Fruit fly (Drosophila melanogaster) whole organism, wandering third instar larva: Measurements from ENCODE around the gene CG13461.
A peak's percentile ranks its signal among the peaks of the same experiment; 100 is the strongest.

Experiments
- Abd-B ChIP-seq: fragments of >200 bp; optimal IDR thresholded peaks from 2 replicates; lab custom pipeline; 2017; ENCODE audit warnings: missing biosample characterization, missing genetic modification characterization
- CG9705 ChIP-seq: fragments of 200-800 bp; sonication (Bioruptor generic); optimal IDR thresholded peaks from 2 replicates; lab custom pipeline; 2018; ENCODE audit warnings: missing biosample characterization, mild to moderate bottlenecking, missing genetic modification characterization
- CrebA ChIP-seq: fragments of 200-800 bp; sonication (Bioruptor generic); optimal IDR thresholded peaks from 2 replicates; lab custom pipeline; 2016; ENCODE audit warnings: missing biosample characterization, mild to moderate bottlenecking, missing genetic modification characterization, borderline replicate concordance
- Dif ChIP-seq: fragments of 200-275, 200-300 bp; sonication (Bioruptor generic); optimal IDR thresholded peaks from 2 replicates; lab custom pipeline; 2018; ENCODE audit warnings: missing biosample characterization, missing genetic modification characterization; ENCODE audit not compliant: partially characterized antibody
- GATAd ChIP-seq: sonication (Bioruptor generic); optimal IDR thresholded peaks from 2 replicates; lab custom pipeline; 2016; ENCODE audit warnings: missing biosample characterization, missing genetic modification characterization
- HLH106 ChIP-seq: fragments of 200-800 bp; optimal IDR thresholded peaks from 3 replicates; lab custom pipeline; 2019; ENCODE audit warnings: missing biosample characterization, mild to moderate bottlenecking, missing genetic modification characterization, moderate library complexity
- Hnf4 ChIP-seq: fragments of 200-800 bp; sonication (Bioruptor generic); optimal IDR thresholded peaks from 2 replicates; lab custom pipeline; 2016; ENCODE audit warnings: missing biosample characterization, mild to moderate bottlenecking, missing genetic modification characterization
- Hr78 ChIP-seq: fragments of >200 bp; optimal IDR thresholded peaks from 2 replicates; lab custom pipeline; 2017; ENCODE audit warnings: missing biosample characterization, missing genetic modification characterization
- Hr83 ChIP-seq: fragments of 200-300 bp; sonication (Bioruptor generic); optimal IDR thresholded peaks from 2 replicates; lab custom pipeline; 2016; ENCODE audit warnings: missing biosample characterization, mild to moderate bottlenecking, missing genetic modification characterization, moderate library complexity; ENCODE audit not compliant: poor library complexity, severe bottlenecking
- Jra ChIP-seq: sonication (Bioruptor generic); optimal IDR thresholded peaks from 2 replicates; lab custom pipeline; 2016; ENCODE audit warnings: missing biosample characterization, missing genetic modification characterization
- Myc ChIP-seq: fragments of >200 bp; optimal IDR thresholded peaks from 2 replicates; lab custom pipeline; 2017
- N ChIP-seq: fragments of >200 bp; optimal IDR thresholded peaks from 2 replicates; lab custom pipeline; 2018; ENCODE audit warnings: missing biosample characterization, missing external identifiers, missing genetic modification characterization
- OdsH ChIP-seq: fragments of 200-800 bp; sonication (Bioruptor generic); optimal IDR thresholded peaks from 2 replicates; lab custom pipeline; 2016; ENCODE audit warnings: missing biosample characterization, mild to moderate bottlenecking, missing genetic modification characterization
- Rel ChIP-seq, 2 experiments: fragments of 200-800 bp; sonication (Bioruptor generic) in 1 of 2; optimal IDR thresholded peaks; 2 replicates in 1 of 2; 3 replicates in 1 of 2; lab custom pipeline; 2016 to 2019; ENCODE audit warnings: mild to moderate bottlenecking in 2 of 2, missing biosample characterization in 2 of 2, missing genetic modification characterization in 2 of 2, moderate library complexity in 1 of 2
- Sp1 ChIP-seq: fragments of 200-800 bp; sonication (Bioruptor generic); optimal IDR thresholded peaks from 3 replicates; lab custom pipeline; 2019; ENCODE audit warnings: missing biosample characterization, mild to moderate bottlenecking, missing genetic modification characterization, moderate library complexity
- Vsx2 ChIP-seq: fragments of 200-300, 225-300 bp; sonication (Bioruptor generic); optimal IDR thresholded peaks from 2 replicates; lab custom pipeline; 2018; ENCODE audit warnings: missing biosample characterization, missing genetic modification characterization; ENCODE audit not compliant: partially characterized antibody
- br ChIP-seq: fragments of 200-800 bp; sonication (Bioruptor generic); optimal IDR thresholded peaks from 2 replicates; lab custom pipeline; 2016; ENCODE audit warnings: missing biosample characterization, missing genetic modification characterization
- brk ChIP-seq: fragments of 200-800 bp; sonication (Bioruptor generic); optimal IDR thresholded peaks from 2 replicates; lab custom pipeline; 2016; ENCODE audit warnings: missing biosample characterization, mild to moderate bottlenecking, missing genetic modification characterization
- dmrt93B ChIP-seq: fragments of 200-800 bp; sonication (Bioruptor generic); optimal IDR thresholded peaks from 2 replicates; lab custom pipeline; 2018; ENCODE audit warnings: missing biosample characterization, mild to moderate bottlenecking, missing genetic modification characterization
- foxo ChIP-seq, 2 experiments: fragments of 200-800 bp; sonication (Bioruptor generic); optimal IDR thresholded peaks; 2 replicates in 1 of 2; 3 replicates in 1 of 2; lab custom pipeline; 2016 to 2017; ENCODE audit warnings: missing biosample characterization in 2 of 2, missing genetic modification characterization in 2 of 2
- fru ChIP-seq: fragments of 200-800 bp; sonication (Bioruptor generic); optimal IDR thresholded peaks from 3 replicates; lab custom pipeline; 2016; ENCODE audit warnings: missing biosample characterization, mild to moderate bottlenecking, missing genetic modification characterization
- h ChIP-seq: fragments of 200-800 bp; sonication (Bioruptor generic); optimal IDR thresholded peaks from 3 replicates; lab custom pipeline; 2016; ENCODE audit warnings: missing biosample characterization, mild to moderate bottlenecking, missing genetic modification characterization
- jim ChIP-seq: fragments of 175-275, 200-325 bp; sonication (Bioruptor generic); optimal IDR thresholded peaks from 2 replicates; lab custom pipeline; 2016; ENCODE audit warnings: missing biosample characterization, mild to moderate bottlenecking, missing genetic modification characterization
- lola ChIP-seq: fragments of >200 bp; optimal IDR thresholded peaks from 2 replicates; lab custom pipeline; 2017; ENCODE audit warnings: missing biosample characterization, missing genetic modification characterization
- psq ChIP-seq: fragments of 200-800 bp; sonication (Bioruptor generic); optimal IDR thresholded peaks from 3 replicates; lab custom pipeline; 2017; ENCODE audit warnings: missing biosample characterization, mild to moderate bottlenecking, missing genetic modification characterization, moderate library complexity
- rgr ChIP-seq: fragments of 200-800 bp; sonication (Bioruptor generic); optimal IDR thresholded peaks from 3 replicates; lab custom pipeline; 2016; ENCODE audit warnings: missing biosample characterization, mild to moderate bottlenecking, missing genetic modification characterization
- sage ChIP-seq: fragments of 200-800 bp; sonication (Bioruptor generic); optimal IDR thresholded peaks from 2 replicates; lab custom pipeline; 2016; ENCODE audit warnings: missing biosample characterization, mild to moderate bottlenecking, missing genetic modification characterization
- tai ChIP-seq: sonication (Bioruptor generic); optimal IDR thresholded peaks from 2 replicates; lab custom pipeline; 2016; ENCODE audit warnings: missing biosample characterization, missing genetic modification characterization
- woc ChIP-seq: sonication (Bioruptor generic); optimal IDR thresholded peaks from 2 replicates; lab custom pipeline; 2016; ENCODE audit warnings: missing biosample characterization, mild to moderate bottlenecking, missing genetic modification characterization

Gene CG13461

dm6 chr3L:15099541-15099940, 47.3 kb upstream of the CG13461 start:
- no peak for TF ChIP-seq psq (GFP tag; lab: Kevin White, UChicago)
- TF ChIP-seq Rel (GFP tag; optimal IDR thresholded peaks at IDR 0.05; lab: Kevin White, UChicago): no peak
- TF ChIP-seq Rel (tag; optimal IDR thresholded peaks at IDR 0.05; lab: Kevin White, UChicago): peak; percentile 97

- peak; percentile 55 for TF ChIP-seq OdsH (GFP tag; lab: Kevin White, UChicago)
- no peak for TF ChIP-seq lola (GFP tag; lab: Kevin White, UChicago)
- peak; percentile 14 for TF ChIP-seq br (GFP tag; lab: Kevin White, UChicago)
- peak; percentile 35 for TF ChIP-seq Dif (GFP tag; lab: Kevin White, UChicago)
- peak; percentile 48 for TF ChIP-seq dmrt93B (GFP tag; lab: Kevin White, UChicago)
- no peak for TF ChIP-seq Abd-B
- no peak for TF ChIP-seq Myc (lab: Kevin White, UChicago)
- TF ChIP-seq Hr78 (GFP tag; lab: Kevin White, UChicago): no peak
- TF ChIP-seq rgr: peak; percentile 54
- peak in 1 of 2 experiments; percentile 78 for TF ChIP-seq foxo (GFP tag; optimal IDR thresholded peaks at IDR 0.05; lab: Kevin White, UChicago)
- TF ChIP-seq Sp1 (GFP tag; lab: Kevin White, UChicago): peak; percentile 65
- TF ChIP-seq Hr83 (GFP tag; lab: Kevin White, UChicago): no peak
- peak; percentile 84 for TF ChIP-seq HLH106
- TF ChIP-seq h (GFP tag; lab: Kevin White, UChicago): peak; percentile 64
- TF ChIP-seq CG9705 (GFP tag; lab: Kevin White, UChicago): peak; percentile 34
- TF ChIP-seq fru (GFP tag; lab: Kevin White, UChicago): peak; percentile 60
- TF ChIP-seq psq (GFP tag; lab: Kevin White, UChicago): peak; percentile 66
- no peak for TF ChIP-seq GATAd (GFP tag; lab: Kevin White, UChicago)
- no peak for TF ChIP-seq Vsx2 (GFP tag; lab: Kevin White, UChicago)
- TF ChIP-seq brk (GFP tag; lab: Kevin White, UChicago): peak; percentile 59
- no peak for TF ChIP-seq sage (GFP tag; lab: Kevin White, UChicago)
- peak; percentile 54 for TF ChIP-seq Hnf4 (GFP tag; lab: Kevin White, UChicago)
- TF ChIP-seq, all 38 proteins: peak for 14
Observed at dm6 chr3L:15098659-15099512, 46.6 kb upstream of the CG13461 start.

- TF ChIP-seq GATAd (GFP tag; lab: Kevin White, UChicago) (no peak), brk (GFP tag; lab: Kevin White, UChicago) (peak; percentile 16), h (GFP tag; lab: Kevin White, UChicago) (peak; percentile 38), rgr (peak; percentile 27), HLH106 (peak; percentile 2), jim (no peak), CrebA (GFP tag; lab: Kevin White, UChicago) (no peak), Rel (GFP tag; optimal IDR thresholded peaks at IDR 0.05; lab: Kevin White, UChicago) (no peak), Rel (tag; optimal IDR thresholded peaks at IDR 0.05; lab: Kevin White, UChicago) (peak; percentile 61), woc (GFP tag; lab: Kevin White, UChicago) (no peak), Jra (GFP tag; lab: Kevin White, UChicago) (peak; percentile 35), CG9705 (GFP tag; lab: Kevin White, UChicago) (no peak), tai (no peak), foxo (GFP tag; optimal IDR thresholded peaks at IDR 0.05; lab: Kevin White, UChicago) (peak in 1 of 2 experiments; percentile 38), N (GFP tag; lab: Kevin White, UChicago) (no peak), Hnf4 (GFP tag; lab: Kevin White, UChicago) (peak; percentile 54), Hr83 (GFP tag; lab: Kevin White, UChicago) (peak; percentile 51)
Observed at dm6 chr3L:15097878-15098520, 45.7 kb upstream of the CG13461 start, which contains the start of gene Ctps. Gene Ctps (plus strand): TSS chr3L:15097914.
